Worm (Caenorhabditis elegans) whole organism, L4 larva: ENCODE measurements around the gene bcs-1.
A peak's percentile ranks its signal among the peaks of the same experiment; 100 is the strongest.

Experiments
- D1046.2 ChIP-seq: fragments of 200-800 bp; sonication (Bioruptor generic); IDR thresholded peaks from 2 replicates; pipeline ENCODE4 v1.3.6; 2022; ENCODE audit warnings: missing genetic modification characterization, missing compliant biosample characterization
- F44E2.7 ChIP-seq: fragments of 200-800 bp; sonication (Bioruptor generic); IDR thresholded peaks from 2 replicates; pipeline ENCODE4 v2.1.2; 2022; ENCODE audit warnings: missing genetic modification characterization, missing compliant biosample characterization
- ZK546.5 ChIP-seq, 2 experiments: sonication (generic microtip); optimal IDR thresholded peaks; 2 replicates each; lab custom pipeline; 2017; ENCODE audit warnings: missing biosample characterization in 2 of 2, missing genetic modification characterization in 2 of 2
- aha-1 ChIP-seq: fragments of 150-350 bp; peaks from one replicate; lab custom pipeline; 2014; ENCODE audit warnings: missing biosample characterization, missing genetic modification characterization
- aly-2 ChIP-seq: sonication (generic microtip); optimal IDR thresholded peaks from 2 replicates; lab custom pipeline; 2018; ENCODE audit warnings: missing biosample characterization, missing genetic modification characterization
- ama-1 ChIP-seq: fragments of 150-350 bp; optimal IDR thresholded peaks from 2 replicates; lab custom pipeline; 2014; ENCODE audit warnings: inconsistent platforms, mixed read lengths
- ceh-44 ChIP-seq: fragments of 200-800 bp; sonication (Bioruptor generic); IDR thresholded peaks from 2 replicates; pipeline ENCODE4 v1.3.6; 2022; ENCODE audit warnings: missing genetic modification reagents, missing genetic modification characterization, missing compliant biosample characterization
- ceh-82 ChIP-seq: sonication (generic microtip); optimal IDR thresholded peaks from 2 replicates; lab custom pipeline; 2017; ENCODE audit warnings: missing biosample characterization, missing genetic modification characterization
- daf-8 ChIP-seq: fragments of 200-800 bp; sonication (Bioruptor generic); IDR thresholded peaks from 2 replicates; pipeline ENCODE4 v1.3.6; 2022; ENCODE audit warnings: missing genetic modification characterization, missing compliant biosample characterization
- dmd-6 ChIP-seq: fragments of 200-800 bp; sonication (Bioruptor generic); IDR thresholded peaks from 2 replicates; pipeline ENCODE4 v1.3.6; 2022; ENCODE audit warnings: missing genetic modification reagents, missing genetic modification characterization, missing compliant biosample characterization
- dmd-8 ChIP-seq: fragments of 200-800 bp; sonication (Bioruptor generic); IDR thresholded peaks from 2 replicates; pipeline ENCODE4 v1.3.6; 2022; ENCODE audit warnings: missing genetic modification characterization, missing compliant biosample characterization
- dpl-1 ChIP-seq: fragments of 150-350 bp; optimal IDR thresholded peaks from 2 replicates; lab custom pipeline; 2014; ENCODE audit warnings: missing biosample characterization, missing genetic modification reagents, missing genetic modification characterization
- egl-27 ChIP-seq: sonication (generic microtip); optimal IDR thresholded peaks from 3 replicates; lab custom pipeline; 2017; ENCODE audit warnings: missing biosample characterization, missing genetic modification reagents, missing genetic modification characterization
- hlh-11 ChIP-seq: fragments of 200-800 bp; sonication (Bioruptor generic); optimal IDR thresholded peaks from 2 replicates; lab custom pipeline; 2018; ENCODE audit warnings: mild to moderate bottlenecking, missing genetic modification characterization, missing compliant biosample characterization
- jun-1 ChIP-seq: fragments of 150-350 bp; optimal IDR thresholded peaks from 2 replicates; lab custom pipeline; 2014; ENCODE audit warnings: missing biosample characterization, missing genetic modification reagents, missing genetic modification characterization
- lin-29 ChIP-seq: fragments of 200-800 bp; sonication (Bioruptor generic); IDR thresholded peaks from 2 replicates; pipeline ENCODE4 v1.3.6; 2022; ENCODE audit warnings: missing genetic modification reagents, missing genetic modification characterization, missing compliant biosample characterization
- lin-38 ChIP-seq: fragments of 200-800 bp; sonication (Bioruptor generic); IDR thresholded peaks from 2 replicates; pipeline ENCODE4 v1.3.6; 2022; ENCODE audit warnings: missing genetic modification reagents, missing genetic modification characterization, missing compliant biosample characterization
- lin-39 ChIP-seq: fragments of 150-350 bp; optimal IDR thresholded peaks from 2 replicates; lab custom pipeline; 2014; ENCODE audit warnings: missing biosample characterization, missing genetic modification reagents, missing genetic modification characterization
- lsy-2 ChIP-seq, 2 experiments: fragments of 150-350 bp in 1 of 2; sonication (generic microtip) in 1 of 2; optimal IDR thresholded peaks; 2 replicates each; lab custom pipeline; 2014 to 2017; ENCODE audit warnings: missing biosample characterization in 2 of 2, missing genetic modification characterization in 2 of 2
- mep-1 ChIP-seq: fragments of 150-350 bp; sonication (generic microtip); optimal IDR thresholded peaks from 3 replicates; lab custom pipeline; 2014; ENCODE audit warnings: missing biosample characterization, missing genetic modification characterization
- mes-2 ChIP-seq: sonication (generic microtip); optimal IDR thresholded peaks from 2 replicates; lab custom pipeline; 2016; ENCODE audit warnings: missing genotype, mild to moderate bottlenecking, missing genetic modification characterization, missing compliant biosample characterization; ENCODE audit not compliant: poor library complexity, severe bottlenecking
- nhr-28 ChIP-seq: fragments of 150-350 bp; optimal IDR thresholded peaks from 2 replicates; lab custom pipeline; 2014; ENCODE audit warnings: missing biosample characterization, missing genetic modification characterization
- nhr-41 ChIP-seq: fragments of 200-800 bp; sonication (Bioruptor generic); IDR thresholded peaks from 2 replicates; pipeline ENCODE4 v1.3.6; 2022; ENCODE audit warnings: missing genetic modification reagents, missing genetic modification characterization, missing compliant biosample characterization
- nhr-6 ChIP-seq: fragments of 150-350 bp; optimal IDR thresholded peaks from 2 replicates; lab custom pipeline; 2014; ENCODE audit warnings: missing biosample characterization, missing genetic modification characterization
- pha-4 ChIP-seq, 2 experiments: fragments of 150-350 bp in 1 of 2; fragments of 200-800 bp in 1 of 2; sonication (Bioruptor generic) in 1 of 2; IDR thresholded peaks in 1 of 2; optimal IDR thresholded peaks in 1 of 2; 2 replicates each; pipeline versions ENCODE4 v1.3.6 to Lab custom; 2014 to 2022; ENCODE audit warnings: missing genetic modification characterization in 2 of 2, missing genetic modification reagents in 2 of 2, missing biosample characterization in 1 of 2, missing compliant biosample characterization in 1 of 2
- set-16 ChIP-seq: fragments of 200-800 bp; sonication (Bioruptor generic); IDR thresholded peaks from 2 replicates; pipeline ENCODE4 v1.3.6; 2022; ENCODE audit warnings: missing genetic modification reagents, missing genetic modification characterization, missing compliant biosample characterization
- snpc-1.2 ChIP-seq: fragments of 200-800 bp; sonication (Bioruptor generic); IDR thresholded peaks from 2 replicates; pipeline ENCODE4 v1.3.6; 2022; ENCODE audit warnings: missing genetic modification reagents, missing genetic modification characterization, missing compliant biosample characterization
- spr-1 ChIP-seq: sonication (generic microtip); optimal IDR thresholded peaks from 2 replicates; lab custom pipeline; 2016; ENCODE audit warnings: mild to moderate bottlenecking, missing genetic modification characterization, missing compliant biosample characterization
- unc-130 ChIP-seq: sonication (generic microtip); optimal IDR thresholded peaks from 2 replicates; lab custom pipeline; 2016; ENCODE audit warnings: missing genetic modification reagents, missing genetic modification characterization, missing compliant biosample characterization
- zip-11 ChIP-seq: fragments of 200-800 bp; sonication (Bioruptor generic); IDR thresholded peaks from 2 replicates; pipeline ENCODE4 v1.3.6; 2022; ENCODE audit warnings: missing genetic modification characterization, missing compliant biosample characterization

The bcs-1 gene

DNA sequence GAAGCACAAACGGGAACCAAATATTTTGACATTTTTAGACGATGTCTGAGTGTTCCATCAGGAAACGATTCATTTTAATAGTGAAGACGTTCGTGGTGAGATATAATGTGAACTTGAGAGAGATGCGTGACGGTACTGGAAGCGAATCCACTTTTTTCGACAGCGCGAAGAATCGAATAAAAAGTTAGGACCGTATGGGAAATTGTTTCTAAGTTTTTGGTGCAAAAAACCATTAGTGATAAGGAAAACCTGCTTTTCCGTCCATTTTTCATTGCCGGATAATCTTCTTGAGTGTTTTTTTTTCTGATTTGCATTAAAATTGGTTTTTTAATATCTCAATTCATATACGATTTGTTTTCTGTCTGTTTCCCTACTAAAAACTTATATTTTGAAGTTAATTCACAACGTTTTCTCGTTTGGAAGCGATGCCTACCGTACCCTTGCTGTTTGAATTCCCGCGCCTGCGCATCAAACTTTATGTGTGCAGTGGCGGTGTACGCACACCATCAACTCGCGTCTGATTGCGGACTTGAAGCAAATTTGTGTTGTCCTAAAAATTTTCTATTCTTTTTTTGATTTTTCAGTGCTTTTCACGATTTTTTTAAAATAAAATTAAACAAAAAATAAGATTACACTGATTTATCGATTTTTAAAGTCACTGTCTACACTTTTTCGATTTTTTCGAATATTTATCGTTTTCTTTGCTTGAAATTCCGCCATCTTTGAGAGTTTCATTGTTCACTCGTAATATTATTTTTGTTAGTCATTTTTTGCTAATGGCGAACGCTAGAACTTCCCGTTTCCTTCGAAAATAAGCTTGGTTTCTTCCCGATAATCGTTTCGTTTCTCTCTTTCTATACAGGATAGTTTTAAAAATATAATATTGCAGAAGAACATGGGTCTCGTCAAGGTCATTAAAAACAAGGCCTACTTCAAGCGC is 1.6 kb upstream of the bcs-1 start, which contains the start of the genes col-38 and rpl-5 (continued):
- TF ChIP-seq dmd-8 (GFP tag; lab: Robert Waterston, UW) (no peak), ama-1 (lab: Kevin White, UChicago) (peak; percentile 65), mep-1 (tag; lab: Kevin White, UChicago) (peak; percentile 92), dmd-6 (GFP tag; lab: Robert Waterston, UW) (peak; percentile 60), ZK546.5 (tag; optimal IDR thresholded peaks at IDR 0.05; lab: Kevin White, UChicago) (peak; percentile 26 to 93), ceh-82 (tag; lab: Kevin White, UChicago) (no peak), ceh-44 (GFP tag; lab: Robert Waterston, UW) (peak; percentile 49; the same call in 1 of the 2 replicates), F44E2.7 (no peak)

DNA sequence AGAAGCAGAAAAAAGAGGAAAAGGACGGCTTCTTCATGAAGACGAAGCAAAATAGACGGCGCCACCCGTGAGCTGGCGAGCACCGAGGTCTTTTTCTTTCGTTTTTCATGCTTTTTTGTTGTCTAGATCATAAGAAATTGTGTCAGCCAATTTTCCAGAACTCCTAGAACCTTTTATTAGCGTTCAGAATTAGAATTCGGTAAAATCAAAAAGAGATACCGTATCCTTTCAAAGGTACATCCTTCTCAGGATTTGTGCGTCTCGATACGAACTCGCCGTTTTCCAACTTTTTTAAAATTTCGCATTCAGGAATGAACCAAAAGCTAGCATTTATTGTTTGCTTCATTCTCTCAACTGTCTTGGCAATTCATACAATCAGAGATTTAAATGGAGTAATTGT is 2.2 kb downstream of the bcs-1 start, which contains the start of gene F54C9.7:
Gene F54C9.7, plus strand, starts transcription at position 301 of the 400 bp plus-strand sequence.
- TF ChIP-seq D1046.2 (GFP tag; lab: Robert Waterston, UW), result no peak
- no peak for TF ChIP-seq nhr-41 (GFP tag; lab: Robert Waterston, UW)
- TF ChIP-seq dmd-8 (GFP tag; lab: Robert Waterston, UW), result no peak
- no peak for TF ChIP-seq egl-27 (tag; lab: Kevin White, UChicago)
- peak; percentile 44 for TF ChIP-seq lin-38 (GFP tag; lab: Robert Waterston, UW)
- TF ChIP-seq aly-2 (tag; lab: Kevin White, UChicago), result no peak
- no peak for TF ChIP-seq nhr-6

DNA sequence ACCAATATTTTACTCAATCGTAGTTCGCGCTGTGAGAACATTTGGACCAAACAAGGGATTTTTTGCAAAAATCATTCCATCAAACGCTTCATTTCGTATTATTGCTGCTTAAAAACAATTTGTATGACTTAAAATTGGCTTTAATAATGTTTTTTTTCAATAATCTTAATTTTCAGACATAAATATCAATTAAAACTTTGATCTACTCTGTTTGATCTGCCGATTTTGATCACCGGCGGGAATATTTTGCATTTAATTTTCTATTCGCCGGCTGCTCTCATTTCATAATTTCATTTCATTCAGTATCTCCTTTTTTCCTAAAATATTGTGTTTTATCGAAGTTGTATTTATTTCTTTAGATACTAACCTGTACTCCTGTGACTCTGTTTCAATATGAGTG is 4.3 kb downstream of the bcs-1 start, which contains the start of gene puf-5:
Gene puf-5, plus strand, starts transcription at position 358 of the 400 bp plus-strand sequence.
- TF ChIP-seq spr-1 (no peak), ceh-82 (tag; lab: Kevin White, UChicago) (no peak), lin-38 (GFP tag; lab: Robert Waterston, UW) (0 out of 2 replicates have a peak, but pooled peaks have one; percentile 4), unc-130 (GFP tag; lab: Kevin White, UChicago) (peak; percentile 24), lin-39 (tag; lab: Kevin White, UChicago) (no peak)

DNA sequence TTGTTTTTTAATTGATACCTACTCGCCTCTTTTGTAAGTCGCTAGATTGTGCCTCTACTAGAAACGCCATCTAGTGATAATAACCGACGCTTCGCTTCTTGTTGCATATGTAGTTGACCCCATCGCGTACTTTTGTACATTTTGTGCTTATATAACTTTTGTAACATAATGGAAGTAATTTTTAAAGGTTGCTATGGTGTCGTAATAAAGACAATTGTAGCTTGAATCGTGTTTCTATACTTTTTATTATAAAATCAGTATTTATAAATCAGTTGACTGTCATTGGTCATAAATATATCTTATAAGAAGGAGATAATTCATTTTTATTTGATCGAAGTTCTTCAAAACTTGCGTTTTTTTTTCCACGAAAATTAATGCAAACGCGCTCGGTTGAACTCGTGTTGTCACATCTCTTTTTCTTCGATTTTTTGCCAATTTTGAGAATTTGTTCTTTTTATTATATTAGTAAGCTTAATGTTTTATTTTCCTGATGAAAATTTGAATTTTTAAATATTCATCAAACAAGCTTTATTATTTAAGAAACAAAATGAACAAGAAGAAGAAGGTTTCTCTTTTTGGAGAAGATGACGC is 6.7 kb downstream of the bcs-1 start, which contains the start of gene F54C9.9:
Gene F54C9.9, plus strand, starts transcription at position 541 of the 591 bp plus-strand sequence.
- TF ChIP-seq hlh-11, result no peak
- peak; percentile 2 for TF ChIP-seq mep-1 (tag; lab: Kevin White, UChicago)
- peak; percentile 44 for TF ChIP-seq mes-2
- TF ChIP-seq set-16 (GFP tag; lab: Robert Waterston, UW), result no peak
- peak; percentile 55; the same call in 1 of the 2 replicates for TF ChIP-seq pha-4 (GFP tag; IDR thresholded peaks at IDR 0.05; lab: Robert Waterston, UW)
- no peak for TF ChIP-seq pha-4 (tag; optimal IDR thresholded peaks at IDR 0.05; lab: Kevin White, UChicago)
- peak; percentile 54 for TF ChIP-seq unc-130 (GFP tag; lab: Kevin White, UChicago)
- no peak for TF ChIP-seq lin-29 (GFP tag; lab: Robert Waterston, UW)
- no peak for TF ChIP-seq zip-11 (GFP tag; lab: Robert Waterston, UW)
- TF ChIP-seq dpl-1 (GFP tag; lab: Kevin White, UChicago), result peak; percentile 4
- peak; percentile 11 for TF ChIP-seq nhr-28 (tag; lab: Kevin White, UChicago)
- peak; percentile 82 for TF ChIP-seq lin-38 (GFP tag; lab: Robert Waterston, UW)
- peak; percentile 64; the same call in 1 of the 2 replicates for TF ChIP-seq snpc-1.2 (GFP tag; lab: Robert Waterston, UW)
- TF ChIP-seq lsy-2 (tag; optimal IDR thresholded peaks at IDR 0.05; lab: Kevin White, UChicago), result peak in 1 of 2 experiments; percentile 61
- no peak for TF ChIP-seq aha-1 (tag; lab: Kevin White, UChicago)

DNA sequence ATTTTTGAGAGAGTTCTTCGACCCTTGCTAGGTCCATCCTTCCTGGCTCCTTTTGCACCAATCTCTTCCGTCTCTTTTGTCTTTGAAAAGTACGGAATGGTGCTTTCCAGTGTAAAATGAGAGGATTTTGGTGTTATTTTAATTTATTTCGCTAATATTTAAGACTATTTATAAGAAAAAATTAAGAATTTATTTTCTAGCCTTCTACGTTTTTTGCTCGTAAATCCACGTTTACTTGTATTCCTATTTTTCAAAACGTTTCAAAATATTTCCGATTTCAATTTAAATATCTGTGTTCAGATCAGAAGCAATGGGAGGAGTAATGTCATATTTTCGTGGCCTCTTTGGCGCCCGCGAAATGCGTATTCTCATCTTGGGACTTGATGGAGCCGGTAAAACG is 10.8 kb downstream of the bcs-1 start, which contains the start of gene arl-1:
Gene arl-1, plus strand, starts transcription at position 301 of the 400 bp plus-strand sequence.
- TF ChIP-seq jun-1 (tag; lab: Kevin White, UChicago) (no peak), daf-8 (GFP tag; lab: Robert Waterston, UW) (no peak), F44E2.7 (no peak)
- TF ChIP-seq, all 104 proteins: peak for 0
